Fruit fly (Drosophila melanogaster) whole organism, embryonic: ENCODE results near the gene Cul6.

Experiments
- CG17361 ChIP-seq: fragments of 200-800 bp; sonication (Bioruptor generic); IDR thresholded peaks from 3 replicates; pipeline ENCODE4 v1.3.6; 2022; ENCODE audit warnings: missing biosample characterization, missing genetic modification characterization
- CG30403 ChIP-seq: fragments of 200-800 bp; sonication (Bioruptor generic); optimal IDR thresholded peaks from 3 replicates; lab custom pipeline; 2016; ENCODE audit warnings: missing biosample characterization, missing genetic modification characterization
- CG32532 ChIP-seq: fragments of 200-800 bp; sonication (Bioruptor generic); IDR thresholded peaks from 2 replicates; pipeline ENCODE4 v1.3.6; 2022; ENCODE audit warnings: missing biosample characterization, missing genetic modification characterization
- CG9609 ChIP-seq: fragments of 200-800 bp; sonication (Bioruptor generic); optimal IDR thresholded peaks from 3 replicates; lab custom pipeline; 2016; ENCODE audit warnings: missing biosample characterization, missing genetic modification characterization
- Pdp1 ChIP-seq, 2 experiments: fragments of 200-800 bp; sonication (Bioruptor generic); optimal IDR thresholded peaks; 3 replicates each; lab custom pipeline; 2016; ENCODE audit warnings: missing biosample characterization in 2 of 2, missing genetic modification characterization in 2 of 2, mild to moderate bottlenecking in 1 of 2, moderate library complexity in 1 of 2
- eyg ChIP-seq: fragments of 200-800 bp; sonication (Bioruptor generic); optimal IDR thresholded peaks from 3 replicates; lab custom pipeline; 2016; ENCODE audit warnings: missing biosample characterization, missing genetic modification characterization
- fd96Cb ChIP-seq: fragments of 200-800 bp; sonication (Bioruptor generic); optimal IDR thresholded peaks from 2 replicates; lab custom pipeline; 2018; ENCODE audit warnings: missing biosample characterization, mild to moderate bottlenecking, missing genetic modification characterization, moderate library complexity
- gt ChIP-seq: fragments of 200-800 bp; sonication (Bioruptor generic); IDR thresholded peaks from 2 replicates; pipeline ENCODE4 v1.3.6; 2022; ENCODE audit warnings: missing biosample characterization, missing genetic modification characterization
- mirr ChIP-seq: fragments of 200-800 bp; sonication (Bioruptor generic); optimal IDR thresholded peaks from 3 replicates; lab custom pipeline; 2018; ENCODE audit warnings: missing biosample characterization, mild to moderate bottlenecking, missing genetic modification characterization
- ranshi ChIP-seq: fragments of 200-800 bp; sonication (Bioruptor generic); IDR thresholded peaks from 2 replicates; pipeline ENCODE4 v1.3.6; 2022; ENCODE audit warnings: missing biosample characterization, missing genetic modification characterization
- tin ChIP-seq: fragments of 200-800 bp; sonication (Bioruptor generic); optimal IDR thresholded peaks from 3 replicates; lab custom pipeline; 2016; ENCODE audit warnings: missing biosample characterization, missing genetic modification characterization
- trem ChIP-seq: fragments of 200-800 bp; optimal IDR thresholded peaks from 3 replicates; lab custom pipeline; 2019; ENCODE audit warnings: missing biosample characterization, mild to moderate bottlenecking, missing genetic modification characterization, moderate library complexity

DNA sequence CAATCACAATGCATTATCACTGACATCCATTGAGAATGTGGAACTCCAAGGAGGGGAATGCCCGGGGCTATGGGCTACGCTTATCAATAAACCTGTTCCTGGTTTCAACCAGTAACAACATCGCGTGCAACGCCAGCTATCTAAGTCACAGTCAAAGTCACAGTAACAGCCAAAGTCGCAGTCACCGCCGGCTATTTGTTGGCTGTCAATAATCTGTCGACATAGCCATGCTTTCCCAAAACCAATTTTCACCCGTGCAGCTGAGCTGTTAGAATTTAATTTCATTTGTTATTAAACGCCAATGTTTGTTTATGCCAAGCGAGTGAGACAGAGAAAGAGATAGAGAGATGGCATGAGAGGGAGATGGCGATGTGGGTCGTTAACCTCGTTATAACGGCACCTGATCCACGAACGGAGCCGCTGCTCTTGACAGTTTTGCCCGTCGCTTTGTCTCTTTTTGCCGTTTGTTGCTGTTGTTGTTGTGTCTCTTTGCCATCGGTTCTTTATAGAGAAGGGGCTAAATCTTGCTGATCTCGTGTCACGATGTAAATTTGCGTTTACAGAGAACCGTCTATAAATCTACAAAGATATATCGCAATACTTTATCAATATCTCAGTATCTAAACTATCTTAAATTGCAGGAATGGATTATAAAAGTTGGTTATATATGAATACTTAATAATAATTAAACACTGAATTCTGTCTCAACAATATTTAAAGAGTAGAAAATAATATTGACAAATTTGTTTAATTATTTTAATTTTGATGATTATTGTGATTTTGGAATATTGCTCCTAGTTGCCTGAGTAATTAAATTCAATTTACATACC is 20.8 kb upstream of the Cul6 start:
- TF ChIP-seq CG30403 (GFP tag; lab: Kevin White, UChicago): peak; percentile 15
- no peak for TF ChIP-seq CG9609 (GFP tag; lab: Kevin White, UChicago)
- TF ChIP-seq Pdp1 (GFP tag; optimal IDR thresholded peaks at IDR 0.05; lab: Kevin White, UChicago): peak in 1 of 2 experiments; percentile 9
- no peak for TF ChIP-seq ranshi (GFP tag; lab: Robert Waterston, UW)
- peak; percentile 28 for TF ChIP-seq fd96Cb (tag; lab: Kevin White, UChicago)
- no peak for TF ChIP-seq CG32532 (GFP tag; lab: Robert Waterston, UW)
- no peak for TF ChIP-seq gt (GFP tag; lab: Robert Waterston, UW)
- TF ChIP-seq CG17361 (GFP tag; lab: Robert Waterston, UW): peak; percentile 75
- TF ChIP-seq mirr (GFP tag; lab: Kevin White, UChicago): no peak
- no peak for TF ChIP-seq tin (GFP tag; lab: Kevin White, UChicago)
- TF ChIP-seq eyg: no peak
- no peak for TF ChIP-seq trem
